Fruit fly (Drosophila melanogaster) whole organism, prepupa: Measurements from ENCODE around the gene escl.

Experiments
- Blimp-1 ChIP-seq: fragments of 200-800 bp; sonication (Bioruptor generic); optimal IDR thresholded peaks from 3 replicates; lab custom pipeline; 2017; ENCODE audit warnings: missing biosample characterization, missing genetic modification characterization, mild to moderate bottlenecking, moderate library complexity, missing genetic modification reagents
- CG10631 ChIP-seq: fragments of 200-800 bp; sonication (Bioruptor generic); optimal IDR thresholded peaks from 2 replicates; lab custom pipeline; 2016; ENCODE audit warnings: missing biosample characterization, missing genetic modification characterization
- CG10669 ChIP-seq: fragments of 200-800 bp; sonication (Bioruptor generic); optimal IDR thresholded peaks from 3 replicates; lab custom pipeline; 2018; ENCODE audit warnings: missing biosample characterization, mild to moderate bottlenecking, missing genetic modification characterization, moderate library complexity
- CG11294 ChIP-seq: fragments of 200-800 bp; sonication (Bioruptor generic); IDR thresholded peaks from 2 replicates; pipeline ENCODE4 v1.3.6; 2022; ENCODE audit warnings: missing biosample characterization, missing genetic modification characterization
- CG11762 ChIP-seq: fragments of 200-800 bp; sonication (Bioruptor generic); optimal IDR thresholded peaks from 3 replicates; lab custom pipeline; 2016; ENCODE audit warnings: missing biosample characterization, missing genetic modification characterization; ENCODE audit not compliant: insufficient read depth
- CG15336 ChIP-seq: fragments of 200-800 bp; sonication (Bioruptor generic); IDR thresholded peaks from 2 replicates; pipeline ENCODE4 v1.3.6; 2022; ENCODE audit warnings: missing biosample characterization, missing genetic modification characterization
- CG1621 ChIP-seq: fragments of 200-800 bp; sonication (Bioruptor generic); optimal IDR thresholded peaks from 3 replicates; lab custom pipeline; 2018; ENCODE audit warnings: missing biosample characterization, mild to moderate bottlenecking, missing genetic modification characterization
- CG16779 ChIP-seq: fragments of 200-800 bp; sonication (Bioruptor generic); optimal IDR thresholded peaks from 3 replicates; lab custom pipeline; 2017; ENCODE audit warnings: missing biosample characterization, mild to moderate bottlenecking, missing genetic modification characterization
- CG3032 ChIP-seq: fragments of 200-800 bp; optimal IDR thresholded peaks from 2 replicates; lab custom pipeline; 2019; ENCODE audit warnings: missing biosample characterization, mild to moderate bottlenecking, missing genetic modification characterization, moderate library complexity
- CG31627 ChIP-seq: fragments of 200-800 bp; sonication (Bioruptor generic); optimal IDR thresholded peaks from 3 replicates; lab custom pipeline; 2016; ENCODE audit warnings: missing biosample characterization, missing genetic modification characterization
- CG32006 ChIP-seq: fragments of 200-800 bp; sonication (Bioruptor generic); optimal IDR thresholded peaks from 3 replicates; lab custom pipeline; 2017; ENCODE audit warnings: missing biosample characterization, mild to moderate bottlenecking, missing genetic modification characterization
- CG34406 ChIP-seq: fragments of 200-800 bp; sonication (Bioruptor generic); optimal IDR thresholded peaks from 3 replicates; lab custom pipeline; 2016; ENCODE audit warnings: missing biosample characterization, missing genetic modification characterization
- CG4318 ChIP-seq: fragments of 200-800 bp; sonication (Bioruptor generic); optimal IDR thresholded peaks from 3 replicates; lab custom pipeline; 2017; ENCODE audit warnings: missing biosample characterization, mild to moderate bottlenecking, missing genetic modification characterization
- CG6163 ChIP-seq: fragments of 200-800 bp; sonication (Bioruptor generic); IDR thresholded peaks from 3 replicates; pipeline ENCODE4 v1.3.6; 2022; ENCODE audit warnings: missing biosample characterization, missing genetic modification characterization
- CG6276 ChIP-seq: fragments of 200-800 bp; sonication (Bioruptor generic); optimal IDR thresholded peaks from 2 replicates; lab custom pipeline; 2017; ENCODE audit warnings: missing biosample characterization, mild to moderate bottlenecking, missing genetic modification characterization
- CG6792 ChIP-seq: fragments of 200-800 bp; sonication (Bioruptor generic); optimal IDR thresholded peaks from 3 replicates; lab custom pipeline; 2016; ENCODE audit warnings: missing biosample characterization, missing genetic modification characterization
- CG6808 ChIP-seq: fragments of 200-800 bp; sonication (Bioruptor generic); optimal IDR thresholded peaks from 3 replicates; lab custom pipeline; 2017; ENCODE audit warnings: missing biosample characterization, missing genetic modification characterization, mild to moderate bottlenecking, moderate library complexity, missing genetic modification reagents
- CG6854 ChIP-seq: fragments of 200-800 bp; sonication (Bioruptor generic); optimal IDR thresholded peaks from 2 replicates; lab custom pipeline; 2017; ENCODE audit warnings: missing biosample characterization, mild to moderate bottlenecking, missing genetic modification characterization
- CG7368 ChIP-seq: fragments of 200-800 bp; sonication (Bioruptor generic); optimal IDR thresholded peaks from 3 replicates; lab custom pipeline; 2016; ENCODE audit warnings: missing biosample characterization, missing genetic modification characterization
- CG8119 ChIP-seq: fragments of 200-800 bp; sonication (Bioruptor generic); IDR thresholded peaks from 3 replicates; pipeline ENCODE4 v1.3.6; 2022; ENCODE audit warnings: missing biosample characterization, missing genetic modification characterization
- CG8319 ChIP-seq: fragments of 200-800 bp; sonication (Bioruptor generic); optimal IDR thresholded peaks from 3 replicates; lab custom pipeline; 2016; ENCODE audit warnings: missing biosample characterization, missing genetic modification characterization
- CG8632 ChIP-seq: fragments of 200-800 bp; sonication (Bioruptor generic); optimal IDR thresholded peaks from 3 replicates; lab custom pipeline; 2016; ENCODE audit warnings: missing biosample characterization, missing genetic modification characterization
- CG9139 ChIP-seq: fragments of 200-800 bp; sonication (Bioruptor generic); optimal IDR thresholded peaks from 3 replicates; lab custom pipeline; 2017; ENCODE audit warnings: missing biosample characterization, mild to moderate bottlenecking, missing genetic modification characterization
- Ets21C ChIP-seq: fragments of 200-800 bp; sonication (Bioruptor generic); optimal IDR thresholded peaks from 3 replicates; lab custom pipeline; 2016; ENCODE audit warnings: missing biosample characterization, missing genetic modification characterization
- Ets96B ChIP-seq: fragments of 200-800 bp; optimal IDR thresholded peaks from 2 replicates; lab custom pipeline; 2019; ENCODE audit warnings: missing biosample characterization, mild to moderate bottlenecking, missing genetic modification characterization, moderate library complexity
- Gug ChIP-seq: fragments of 200-800 bp; sonication (Bioruptor generic); IDR thresholded peaks from 2 replicates; pipeline ENCODE4 v1.3.6; 2022; ENCODE audit warnings: missing biosample characterization, missing genetic modification characterization
- Hr38 ChIP-seq: sonication (Bioruptor generic); optimal IDR thresholded peaks from 2 replicates; lab custom pipeline; 2016; ENCODE audit warnings: missing biosample characterization, missing genetic modification characterization
- Hr4 ChIP-seq: fragments of 200-800 bp; sonication (Bioruptor generic); optimal IDR thresholded peaks from 3 replicates; lab custom pipeline; 2016; ENCODE audit warnings: missing biosample characterization, missing genetic modification characterization
- Lpt ChIP-seq: fragments of 200-800 bp; sonication (Bioruptor generic); optimal IDR thresholded peaks from 3 replicates; lab custom pipeline; 2016; ENCODE audit warnings: missing biosample characterization, missing genetic modification characterization
- Met ChIP-seq: fragments of 200-800 bp; sonication (Bioruptor generic); optimal IDR thresholded peaks from 3 replicates; lab custom pipeline; 2016; ENCODE audit warnings: missing biosample characterization, missing genetic modification characterization
- OdsH ChIP-seq: fragments of 200-800 bp; sonication (Bioruptor generic); optimal IDR thresholded peaks from 3 replicates; lab custom pipeline; 2016; ENCODE audit warnings: missing biosample characterization, missing genetic modification characterization
- Smox ChIP-seq: fragments of 200-800 bp; sonication (Bioruptor generic); optimal IDR thresholded peaks from 3 replicates; lab custom pipeline; 2016; ENCODE audit warnings: missing biosample characterization, missing genetic modification characterization
- Sox102F ChIP-seq: fragments of 200-800 bp; sonication (Bioruptor generic); optimal IDR thresholded peaks from 2 replicates; lab custom pipeline; 2016; ENCODE audit warnings: missing biosample characterization, mild to moderate bottlenecking, missing genetic modification characterization
- Sox15 ChIP-seq: fragments of 200-800 bp; sonication (Bioruptor generic); optimal IDR thresholded peaks from 3 replicates; lab custom pipeline; 2016; ENCODE audit warnings: missing biosample characterization, missing genetic modification characterization
- achi ChIP-seq: fragments of 200-800 bp; sonication (Bioruptor generic); optimal IDR thresholded peaks from 3 replicates; lab custom pipeline; 2016; ENCODE audit warnings: missing biosample characterization, missing genetic modification characterization
- cyc ChIP-seq: fragments of 200-800 bp; sonication (Bioruptor generic); optimal IDR thresholded peaks from 3 replicates; lab custom pipeline; 2016; ENCODE audit warnings: missing biosample characterization, missing genetic modification characterization
- dac ChIP-seq: fragments of 200-800 bp; sonication (Bioruptor generic); optimal IDR thresholded peaks from 2 replicates; lab custom pipeline; 2017; ENCODE audit warnings: missing biosample characterization, mild to moderate bottlenecking, missing genetic modification characterization
- dsx ChIP-seq: fragments of 200-800 bp; optimal IDR thresholded peaks from 3 replicates; lab custom pipeline; 2019; ENCODE audit warnings: missing biosample characterization, mild to moderate bottlenecking, missing genetic modification characterization, moderate library complexity; ENCODE audit not compliant: poor library complexity, severe bottlenecking
- eg ChIP-seq: fragments of 200-800 bp; sonication (Bioruptor generic); IDR thresholded peaks from 3 replicates; pipeline ENCODE4 v1.3.6; 2022; ENCODE audit warnings: missing biosample characterization, missing genetic modification characterization
- esn ChIP-seq: fragments of 200-800 bp; sonication (Bioruptor generic); optimal IDR thresholded peaks from 2 replicates; lab custom pipeline; 2016; ENCODE audit warnings: missing biosample characterization, mild to moderate bottlenecking, missing genetic modification characterization, moderate library complexity
- fd59A ChIP-seq: fragments of 200-800 bp; sonication (Bioruptor generic); optimal IDR thresholded peaks from 2 replicates; lab custom pipeline; 2017; ENCODE audit warnings: missing biosample characterization, mild to moderate bottlenecking, missing genetic modification characterization, missing genetic modification reagents
- fd85E ChIP-seq: fragments of 200-800 bp; sonication (Bioruptor generic); optimal IDR thresholded peaks from 3 replicates; lab custom pipeline; 2016; ENCODE audit warnings: missing biosample characterization, missing genetic modification characterization
- fkh ChIP-seq: fragments of 200-800 bp; sonication (Bioruptor generic); optimal IDR thresholded peaks from 3 replicates; lab custom pipeline; 2017; ENCODE audit warnings: missing biosample characterization, mild to moderate bottlenecking, missing genetic modification characterization, moderate library complexity
- lz ChIP-seq: fragments of 200-800 bp; sonication (Bioruptor generic); optimal IDR thresholded peaks from 3 replicates; lab custom pipeline; 2016; ENCODE audit warnings: missing biosample characterization, missing genetic modification characterization
- net ChIP-seq: fragments of 200-800 bp; sonication (Bioruptor generic); optimal IDR thresholded peaks from 3 replicates; lab custom pipeline; 2016; ENCODE audit warnings: missing biosample characterization, missing genetic modification characterization
- salr ChIP-seq, 2 experiments: fragments of 200-800 bp; sonication (Bioruptor generic); optimal IDR thresholded peaks; 3 replicates each; lab custom pipeline; 2016 to 2018; ENCODE audit warnings: missing biosample characterization in 2 of 2, missing genetic modification characterization in 2 of 2, mild to moderate bottlenecking in 1 of 2
- spab ChIP-seq: fragments of 200-800 bp; sonication (Bioruptor generic); optimal IDR thresholded peaks from 2 replicates; lab custom pipeline; 2017; ENCODE audit warnings: missing biosample characterization, mild to moderate bottlenecking, missing genetic modification characterization, missing genetic modification reagents
- ss ChIP-seq, 2 experiments: fragments of 200-800 bp; sonication (Bioruptor generic); optimal IDR thresholded peaks; 2 replicates in 1 of 2; 3 replicates in 1 of 2; lab custom pipeline; 2017 to 2018; ENCODE audit warnings: mild to moderate bottlenecking in 2 of 2, missing biosample characterization in 2 of 2, missing genetic modification characterization in 2 of 2, moderate library complexity in 1 of 2
- svp ChIP-seq: fragments of 200-800 bp; sonication (Bioruptor generic); peaks from one replicate; lab custom pipeline; 2016; ENCODE audit warnings: missing biosample characterization, missing genetic modification characterization
- topi ChIP-seq: fragments of 200-800 bp; sonication (Bioruptor generic); optimal IDR thresholded peaks from 3 replicates; lab custom pipeline; 2016; ENCODE audit warnings: missing biosample characterization, missing genetic modification characterization

Gene escl

DNA sequence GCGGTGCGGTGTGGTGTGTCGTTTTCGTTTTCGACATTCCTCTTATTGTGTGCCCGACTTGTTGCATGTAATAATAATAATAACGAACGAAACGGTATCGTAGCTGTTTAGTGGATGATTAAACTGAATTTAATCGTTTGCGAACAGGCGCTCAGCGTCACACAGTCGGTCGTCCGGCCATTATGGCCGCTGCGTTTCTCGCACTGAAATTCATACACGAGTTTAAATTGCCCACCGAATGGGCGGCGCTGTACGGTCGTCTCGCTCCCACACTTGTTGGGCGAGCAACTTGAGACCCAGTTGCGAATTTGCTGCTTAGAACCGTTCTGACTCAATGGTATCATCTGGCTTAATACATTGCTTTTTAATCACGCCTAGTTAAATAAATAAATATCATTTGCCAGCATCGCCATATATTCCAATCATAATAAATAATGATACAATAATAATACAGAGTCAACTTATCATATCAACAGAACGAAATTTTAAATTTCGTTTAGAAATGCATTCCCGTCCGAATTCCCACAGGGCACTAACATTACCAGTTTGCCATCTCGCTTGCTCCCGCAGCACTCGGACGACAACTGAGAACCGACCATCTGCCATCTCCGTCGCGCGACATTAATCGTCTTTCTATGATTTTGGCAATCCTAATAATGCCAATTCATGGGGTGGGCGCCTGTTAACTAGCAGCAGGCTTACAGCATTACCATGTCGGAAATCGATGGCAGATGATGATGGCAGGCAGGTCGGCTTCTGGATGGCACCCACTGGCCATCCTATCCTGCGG is 20.3 kb downstream of the escl start:
- peak; percentile 86 for TF ChIP-seq CG6854 (GFP tag; lab: Kevin White, UChicago)
- TF ChIP-seq esn (GFP tag; lab: Kevin White, UChicago), result peak; percentile 93
- peak; percentile 92 for TF ChIP-seq topi
- peak; percentile 78 for TF ChIP-seq dac (GFP tag; lab: Kevin White, UChicago)
- TF ChIP-seq Blimp-1 (GFP tag; lab: Kevin White, UChicago), result peak; percentile 79
- TF ChIP-seq cyc (GFP tag; lab: Kevin White, UChicago), result peak; percentile 84
- TF ChIP-seq CG34406, result peak; percentile 91
- TF ChIP-seq Hr38 (GFP tag; lab: Kevin White, UChicago), result peak; percentile 48
- TF ChIP-seq Sox15 (GFP tag; lab: Kevin White, UChicago), result peak; percentile 86
- peak; percentile 88 to 94 for TF ChIP-seq ss (GFP tag; optimal IDR thresholded peaks at IDR 0.05; lab: Kevin White, UChicago)
- peak; percentile 83 for TF ChIP-seq net (GFP tag; lab: Kevin White, UChicago)
- peak; percentile 92 for TF ChIP-seq lz
- TF ChIP-seq CG1621 (tag; lab: Kevin White, UChicago), result peak; percentile 82
- TF ChIP-seq CG11294 (GFP tag; lab: Robert Waterston, UW), result no peak
- TF ChIP-seq CG6276 (GFP tag; lab: Kevin White, UChicago), result peak; percentile 95
- TF ChIP-seq Smox (GFP tag; lab: Kevin White, UChicago), result peak; percentile 90
- peak; percentile 87 for TF ChIP-seq CG4318 (GFP tag; lab: Kevin White, UChicago)
- peak; percentile 93 for TF ChIP-seq svp
- no peak for TF ChIP-seq CG6163 (GFP tag; lab: Robert Waterston, UW)
- TF ChIP-seq CG32006 (GFP tag; lab: Kevin White, UChicago), result peak; percentile 93
- peak; percentile 93 for TF ChIP-seq CG16779
- peak; percentile 82 for TF ChIP-seq CG7368 (GFP tag; lab: Kevin White, UChicago)
- peak; percentile 93 for TF ChIP-seq Hr4 (GFP tag; lab: Kevin White, UChicago)
- peak; percentile 91 for TF ChIP-seq CG10631 (GFP tag; lab: Kevin White, UChicago)
- TF ChIP-seq Sox102F, result peak; percentile 86
- TF ChIP-seq CG8119, result no peak
- peak; percentile 55 to 89 for TF ChIP-seq salr (GFP tag; optimal IDR thresholded peaks at IDR 0.05; lab: Kevin White, UChicago)
- TF ChIP-seq Ets21C (GFP tag; lab: Kevin White, UChicago), result peak; percentile 71
- no peak for TF ChIP-seq Gug
- TF ChIP-seq spab (GFP tag; lab: Kevin White, UChicago), result peak; percentile 90
- no peak for TF ChIP-seq dsx (GFP tag; lab: Kevin White, UChicago)
- TF ChIP-seq CG11762 (GFP tag; lab: Kevin White, UChicago), result peak; percentile 87
- no peak for TF ChIP-seq eg
- TF ChIP-seq CG15336 (GFP tag; lab: Robert Waterston, UW), result no peak
- TF ChIP-seq CG10669 (GFP tag; lab: Kevin White, UChicago), result peak; percentile 93
- TF ChIP-seq fkh (GFP tag; lab: Kevin White, UChicago), result peak; percentile 6
- TF ChIP-seq Ets96B (tag; lab: Kevin White, UChicago), result peak; percentile 93
- peak; percentile 91 for TF ChIP-seq Met (GFP tag; lab: Kevin White, UChicago)
- peak; percentile 42 for TF ChIP-seq fd85E (GFP tag; lab: Kevin White, UChicago)
- peak; percentile 95 for TF ChIP-seq CG3032 (tag; lab: Kevin White, UChicago)
- TF ChIP-seq CG8632 (GFP tag; lab: Kevin White, UChicago), result peak; percentile 92
- TF ChIP-seq CG6808, result peak; percentile 96
- peak; percentile 87 for TF ChIP-seq CG6792 (GFP tag; lab: Kevin White, UChicago)
- peak; percentile 91 for TF ChIP-seq OdsH (GFP tag; lab: Kevin White, UChicago)
- peak; percentile 88 for TF ChIP-seq CG8319
- TF ChIP-seq CG31627, result peak; percentile 88
- peak; percentile 79 for TF ChIP-seq CG9139 (GFP tag; lab: Kevin White, UChicago)
- peak; percentile 74 for TF ChIP-seq Lpt (GFP tag; lab: Kevin White, UChicago)
- TF ChIP-seq achi, result peak; percentile 91
- TF ChIP-seq fd59A (GFP tag; lab: Kevin White, UChicago), result peak; percentile 88
